Fruit fly (Drosophila melanogaster) whole organism, embryonic: Measurements from ENCODE around the gene GILT3.
A peak's percentile ranks its signal among the peaks of the same experiment; 100 is the strongest.

Source experiments
- Awh ChIP-seq: fragments of 200-800 bp; sonication (Bioruptor generic); IDR thresholded peaks from 2 replicates; pipeline ENCODE4, ENCODE4 v1.3.6; 2022; ENCODE audit warnings: missing biosample characterization, missing genetic modification characterization
- B-H2 ChIP-seq: fragments of 200-800 bp; sonication (Bioruptor generic); optimal IDR thresholded peaks from 2 replicates; lab custom pipeline; 2018; ENCODE audit warnings: missing biosample characterization, mild to moderate bottlenecking, missing genetic modification characterization
- BEAF-32 ChIP-seq: fragments of 200-800 bp; sonication (Bioruptor generic); optimal IDR thresholded peaks from 3 replicates; lab custom pipeline; 2017; ENCODE audit warnings: missing biosample characterization, missing genetic modification characterization, mild to moderate bottlenecking, moderate library complexity, missing genetic modification reagents
- Bdp1 ChIP-seq: fragments of 200-800 bp; sonication (Bioruptor generic); optimal IDR thresholded peaks from 3 replicates; lab custom pipeline; 2016; ENCODE audit warnings: missing biosample characterization, missing genetic modification characterization
- Bteb2 ChIP-seq: fragments of 200-800 bp; sonication (Bioruptor generic); optimal IDR thresholded peaks from 2 replicates; lab custom pipeline; 2016; ENCODE audit warnings: missing biosample characterization, missing genetic modification characterization
- CG10147 ChIP-seq: fragments of 200-800 bp; sonication (Bioruptor generic); optimal IDR thresholded peaks from 2 replicates; lab custom pipeline; 2019; ENCODE audit warnings: missing biosample characterization, mild to moderate bottlenecking, missing genetic modification characterization, moderate library complexity
- CG10959 ChIP-seq: fragments of 200-800 bp; sonication (Bioruptor generic); IDR thresholded peaks from 2 replicates; pipeline ENCODE4 v1.3.6; 2022; ENCODE audit warnings: missing biosample characterization, missing genetic modification characterization
- CG11093 ChIP-seq: fragments of 200-800 bp; sonication (Bioruptor generic); IDR thresholded peaks from 3 replicates; pipeline ENCODE4 v1.3.6; 2022; ENCODE audit warnings: missing biosample characterization, missing genetic modification characterization
- CG11695 ChIP-seq: fragments of 200-800 bp; sonication (Bioruptor generic); IDR thresholded peaks from 3 replicates; pipeline ENCODE4 v1.3.6; 2022; ENCODE audit warnings: missing biosample characterization, missing genetic modification characterization
- CG13424 ChIP-seq: fragments of 200-800 bp; sonication (Bioruptor generic); optimal IDR thresholded peaks from 2 replicates; lab custom pipeline; 2019; ENCODE audit warnings: missing biosample characterization, mild to moderate bottlenecking, missing genetic modification characterization, moderate library complexity
- CG15479 ChIP-seq: fragments of 200-800 bp; sonication (Bioruptor generic); optimal IDR thresholded peaks from 3 replicates; lab custom pipeline; 2019; ENCODE audit warnings: missing biosample characterization, mild to moderate bottlenecking, missing genetic modification characterization, moderate library complexity
- CG1647 ChIP-seq: fragments of 200-800 bp; sonication (Bioruptor generic); optimal IDR thresholded peaks from 3 replicates; lab custom pipeline; 2016; ENCODE audit warnings: missing biosample characterization, missing genetic modification characterization
- CG16815 ChIP-seq: fragments of 200-800 bp; sonication (Bioruptor generic); optimal IDR thresholded peaks from 3 replicates; lab custom pipeline; 2017; ENCODE audit warnings: missing biosample characterization, mild to moderate bottlenecking, missing genetic modification characterization
- CG2202 ChIP-seq: fragments of 200-800 bp; sonication (Bioruptor generic); optimal IDR thresholded peaks from 2 replicates; lab custom pipeline; 2018; ENCODE audit warnings: missing biosample characterization, mild to moderate bottlenecking, missing genetic modification characterization
- CG32532 ChIP-seq: fragments of 200-800 bp; sonication (Bioruptor generic); IDR thresholded peaks from 2 replicates; pipeline ENCODE4 v1.3.6; 2022; ENCODE audit warnings: missing biosample characterization, missing genetic modification characterization
- CG4707 ChIP-seq: fragments of 200-800 bp; sonication (Bioruptor generic); optimal IDR thresholded peaks from 2 replicates; lab custom pipeline; 2018; ENCODE audit warnings: missing biosample characterization, mild to moderate bottlenecking, missing genetic modification characterization, moderate library complexity
- CG6765 ChIP-seq: fragments of 200-800 bp; sonication (Bioruptor generic); optimal IDR thresholded peaks from 3 replicates; lab custom pipeline; 2017; ENCODE audit warnings: missing biosample characterization, mild to moderate bottlenecking, missing genetic modification characterization
- CG7271 ChIP-seq: fragments of 200-800 bp; sonication (Bioruptor generic); optimal IDR thresholded peaks from 2 replicates; lab custom pipeline; 2018; ENCODE audit warnings: missing biosample characterization, mild to moderate bottlenecking, missing genetic modification characterization, moderate library complexity
- CG7372 ChIP-seq: fragments of 200-800 bp; sonication (Bioruptor generic); IDR thresholded peaks from 2 replicates; pipeline ENCODE4 v1.3.6; 2022; ENCODE audit warnings: missing biosample characterization, missing genetic modification characterization
- CG8478 ChIP-seq: fragments of >200 bp; optimal IDR thresholded peaks from 2 replicates; lab custom pipeline; 2018
- CG9797 ChIP-seq: fragments of 200-800 bp; sonication (Bioruptor generic); optimal IDR thresholded peaks from 3 replicates; lab custom pipeline; 2018; ENCODE audit warnings: missing biosample characterization, mild to moderate bottlenecking, missing genetic modification characterization
- CG9932 ChIP-seq: fragments of 200-800 bp; sonication (Bioruptor generic); IDR thresholded peaks from 2 replicates; pipeline ENCODE4 v1.3.6; 2022; ENCODE audit warnings: missing biosample characterization, missing genetic modification characterization
- D19A ChIP-seq: fragments of 200-800 bp; optimal IDR thresholded peaks from 3 replicates; lab custom pipeline; 2019; ENCODE audit warnings: missing biosample characterization, mild to moderate bottlenecking, missing genetic modification characterization, moderate library complexity
- Dek ChIP-seq: fragments of 200-800 bp; sonication (Bioruptor generic); optimal IDR thresholded peaks from 3 replicates; lab custom pipeline; 2019; ENCODE audit warnings: missing biosample characterization, mild to moderate bottlenecking, missing genetic modification characterization, moderate library complexity
- Dll ChIP-seq: fragments of 200-800 bp; sonication (Bioruptor generic); IDR thresholded peaks from 4 replicates; pipeline ENCODE4 v1.3.6; 2022; ENCODE audit warnings: missing biosample characterization, missing genetic modification characterization; ENCODE audit not compliant: partially characterized antibody
- Elba2 ChIP-seq: fragments of 200-800 bp; sonication (Bioruptor generic); optimal IDR thresholded peaks from 3 replicates; lab custom pipeline; 2016; ENCODE audit warnings: missing biosample characterization, missing genetic modification characterization
- H15 ChIP-seq: fragments of 200-800 bp; sonication (Bioruptor generic); IDR thresholded peaks from 3 replicates; pipeline ENCODE4 v1.3.6; 2022; ENCODE audit warnings: missing biosample characterization, missing genetic modification characterization
- Hmr ChIP-seq: fragments of 200-800 bp; sonication (Bioruptor generic); optimal IDR thresholded peaks from 3 replicates; lab custom pipeline; 2017; ENCODE audit warnings: mild to moderate bottlenecking, missing biosample characterization, missing genetic modification reagents, missing genetic modification characterization
- Hr39 ChIP-seq: fragments of >200 bp; optimal IDR thresholded peaks from 2 replicates; lab custom pipeline; 2017
- MBD-R2 ChIP-seq: fragments of 200-800 bp; sonication (Bioruptor generic); IDR thresholded peaks from 2 replicates; pipeline ENCODE4 v1.3.6; 2022; ENCODE audit warnings: missing biosample characterization, missing genetic modification characterization
- Max ChIP-seq: fragments of 200-800 bp; sonication (Bioruptor generic); optimal IDR thresholded peaks from 2 replicates; lab custom pipeline; 2016; ENCODE audit warnings: missing biosample characterization, mild to moderate bottlenecking, missing genetic modification characterization
- Oli ChIP-seq: fragments of 200-800 bp; sonication (Bioruptor generic); optimal IDR thresholded peaks from 2 replicates; lab custom pipeline; 2018; ENCODE audit warnings: missing biosample characterization, mild to moderate bottlenecking, missing genetic modification characterization, moderate library complexity
- Poxn ChIP-seq: fragments of 200-800 bp; sonication (Bioruptor generic); IDR thresholded peaks from 2 replicates; pipeline ENCODE4 v1.3.6; 2022; ENCODE audit warnings: missing biosample characterization, missing genetic modification characterization
- ase ChIP-seq: fragments of 200-800 bp; sonication (Bioruptor generic); IDR thresholded peaks from 3 replicates; pipeline ENCODE4 v1.3.6; 2022; ENCODE audit warnings: missing biosample characterization, missing genetic modification characterization
- ci ChIP-seq: fragments of 200-800 bp; sonication (Bioruptor generic); IDR thresholded peaks from 3 replicates; pipeline ENCODE4 v1.3.6; 2022; ENCODE audit warnings: missing biosample characterization, missing genetic modification characterization
- dm ChIP-seq: fragments of 200-800 bp; sonication (Bioruptor generic); optimal IDR thresholded peaks from 3 replicates; lab custom pipeline; 2016; ENCODE audit warnings: missing biosample characterization, missing genetic modification characterization
- fd96Cb ChIP-seq: fragments of 200-800 bp; sonication (Bioruptor generic); optimal IDR thresholded peaks from 2 replicates; lab custom pipeline; 2018; ENCODE audit warnings: missing biosample characterization, mild to moderate bottlenecking, missing genetic modification characterization, moderate library complexity
- gsb-n ChIP-seq: fragments of 200-800 bp; sonication (Bioruptor generic); optimal IDR thresholded peaks from 3 replicates; lab custom pipeline; 2018; ENCODE audit warnings: missing biosample characterization, mild to moderate bottlenecking, missing genetic modification characterization
- ind ChIP-seq: fragments of 200-800 bp; sonication (Bioruptor generic); optimal IDR thresholded peaks from 3 replicates; lab custom pipeline; 2016; ENCODE audit warnings: missing biosample characterization, missing genetic modification characterization
- kay ChIP-seq: fragments of 200-800 bp; sonication (Bioruptor generic); optimal IDR thresholded peaks from 2 replicates; lab custom pipeline; 2016; ENCODE audit warnings: missing biosample characterization, missing genetic modification characterization
- nom ChIP-seq: fragments of 200-800 bp; sonication (Bioruptor generic); optimal IDR thresholded peaks from 2 replicates; lab custom pipeline; 2017; ENCODE audit warnings: missing biosample characterization, missing genetic modification characterization, mild to moderate bottlenecking, moderate library complexity, missing genetic modification reagents
- org-1 ChIP-seq: fragments of 200-800 bp; sonication (Bioruptor generic); optimal IDR thresholded peaks from 2 replicates; lab custom pipeline; 2017; ENCODE audit warnings: missing biosample characterization, missing genetic modification characterization
- pita ChIP-seq: fragments of 200-800 bp; sonication (Bioruptor generic); optimal IDR thresholded peaks from 2 replicates; lab custom pipeline; 2017; ENCODE audit warnings: missing biosample characterization, mild to moderate bottlenecking, missing genetic modification characterization
- sens-2 ChIP-seq: fragments of 200-800 bp; sonication (Bioruptor generic); IDR thresholded peaks from 2 replicates; pipeline ENCODE4 v1.3.6; 2022; ENCODE audit warnings: missing biosample characterization, missing genetic modification characterization
- slp2 ChIP-seq: fragments of 200-800 bp; sonication (Bioruptor generic); optimal IDR thresholded peaks from 2 replicates; lab custom pipeline; 2016; ENCODE audit warnings: missing biosample characterization, missing genetic modification characterization
- sna ChIP-seq: fragments of 200-800 bp; sonication (Bioruptor generic); IDR thresholded peaks from 2 replicates; pipeline ENCODE4 v1.3.6; 2022; ENCODE audit warnings: missing biosample characterization, missing genetic modification characterization; ENCODE audit not compliant: partially characterized antibody
- sr ChIP-seq: fragments of 200-800 bp; sonication (Bioruptor generic); IDR thresholded peaks from 3 replicates; pipeline ENCODE4 v1.3.6; 2022; ENCODE audit warnings: missing biosample characterization, missing genetic modification characterization
- vvl ChIP-seq: fragments of 200-800 bp; sonication (Bioruptor generic); IDR thresholded peaks from 2 replicates; pipeline ENCODE4 v1.3.6; 2022; ENCODE audit warnings: missing biosample characterization, missing genetic modification characterization
- wdn ChIP-seq: fragments of 200-800 bp; sonication (Bioruptor generic); IDR thresholded peaks from 2 replicates; pipeline ENCODE4 v1.3.6; 2022; ENCODE audit warnings: missing biosample characterization, missing genetic modification characterization
- z ChIP-seq: fragments of 200-800 bp; sonication (Bioruptor generic); IDR thresholded peaks from 3 replicates; pipeline ENCODE4 v1.3.6; 2022; ENCODE audit warnings: missing biosample characterization, missing genetic modification characterization

Gene GILT3

DNA sequence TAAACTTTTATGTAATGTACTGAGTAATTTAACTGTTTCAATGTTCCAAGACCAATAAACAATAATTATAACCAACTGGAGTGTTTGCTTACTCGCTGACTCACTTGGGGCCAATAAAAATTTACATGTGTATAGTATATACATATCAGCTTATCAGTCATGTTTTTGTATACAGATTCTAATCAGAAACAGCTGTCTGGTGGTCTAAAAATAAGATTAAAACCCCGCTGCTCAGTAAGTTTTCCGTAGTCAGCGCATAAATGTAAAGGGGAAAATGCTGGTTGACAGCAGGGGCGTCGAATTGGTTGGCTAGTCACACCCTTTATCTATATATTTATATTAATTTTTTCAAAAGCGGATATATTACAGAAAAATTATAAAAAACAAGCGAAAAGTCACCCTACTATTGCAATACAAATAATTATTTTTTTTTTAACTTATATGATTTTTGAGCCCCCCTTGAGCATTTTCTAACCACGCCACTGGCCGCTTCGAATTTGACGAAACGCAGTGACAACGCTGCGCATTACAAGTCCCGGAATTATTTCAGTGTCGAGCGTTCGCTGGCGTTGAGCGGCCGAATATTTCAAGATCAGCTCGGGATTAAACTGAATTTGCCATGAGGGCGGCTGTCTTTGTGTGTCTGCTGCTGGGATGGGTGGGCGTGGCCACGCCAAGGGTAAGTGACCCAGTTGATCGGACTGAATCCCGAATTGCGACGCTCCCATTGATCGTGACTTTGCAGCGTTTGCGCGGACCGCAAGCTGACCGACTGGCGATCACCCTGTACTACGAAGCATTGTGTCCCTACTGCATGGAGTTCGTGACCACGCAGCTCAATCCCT is 1.4 kb downstream of the GILT3 start, which contains the start of gene GILT2 (continued):
- TF ChIP-seq CG9797: peak; percentile 11
- peak; percentile 85 for TF ChIP-seq CG2202 (tag; lab: Kevin White, UChicago)
- TF ChIP-seq Elba2 (GFP tag; lab: Kevin White, UChicago): peak; percentile 24
- peak; percentile 92 for TF ChIP-seq Oli (tag; lab: Kevin White, UChicago)
- TF ChIP-seq Bdp1 (GFP tag; lab: Kevin White, UChicago): peak; percentile 49
- TF ChIP-seq gsb-n: peak; percentile 86
- TF ChIP-seq Hr39: no peak
- TF ChIP-seq CG11695 (GFP tag; lab: Robert Waterston, UW): peak; percentile 90
- TF ChIP-seq slp2 (GFP tag; lab: Kevin White, UChicago): no peak
- TF ChIP-seq Hmr (GFP tag; lab: Kevin White, UChicago): peak; percentile 87
- peak; percentile 44 for TF ChIP-seq Bteb2 (GFP tag; lab: Kevin White, UChicago)
- peak; percentile 95 for TF ChIP-seq CG13424 (tag; lab: Kevin White, UChicago)
- TF ChIP-seq kay (GFP tag; lab: Kevin White, UChicago): peak; percentile 76
- peak; percentile 36; the same call in 1 of the 3 replicates for TF ChIP-seq z (GFP tag; lab: Robert Waterston, UW)
- peak; percentile 79 for TF ChIP-seq org-1 (GFP tag; lab: Kevin White, UChicago)
- peak; percentile 39 for TF ChIP-seq nom
- TF ChIP-seq CG9932 (GFP tag; lab: Robert Waterston, UW): peak; percentile 83
- TF ChIP-seq wdn (GFP tag; lab: Robert Waterston, UW): peak; percentile 79
- TF ChIP-seq CG7372 (GFP tag; lab: Robert Waterston, UW): peak; percentile 80
- TF ChIP-seq H15 (GFP tag; lab: Robert Waterston, UW): peak; percentile 86
- peak; percentile 50; the same call in 2 of the 3 replicates for TF ChIP-seq sr (GFP tag; lab: Robert Waterston, UW)
- peak; percentile 84 for TF ChIP-seq CG11093 (GFP tag; lab: Robert Waterston, UW)
- peak; percentile 57 for TF ChIP-seq CG4707 (GFP tag; lab: Kevin White, UChicago)
- TF ChIP-seq ase (GFP tag; lab: Robert Waterston, UW): peak; percentile 82
- peak; percentile 90 for TF ChIP-seq ind (GFP tag; lab: Kevin White, UChicago)
- peak; percentile 88 for TF ChIP-seq CG6765 (GFP tag; lab: Kevin White, UChicago)
- peak; percentile 89 for TF ChIP-seq CG10959 (GFP tag; lab: Robert Waterston, UW)
- TF ChIP-seq Poxn (GFP tag; lab: Robert Waterston, UW): peak; percentile 50; the same call in 1 of the 2 replicates
- no peak for TF ChIP-seq Dll (GFP tag; lab: Robert Waterston, UW)
- TF ChIP-seq CG1647 (GFP tag; lab: Kevin White, UChicago): peak; percentile 9
- TF ChIP-seq sens-2 (GFP tag; lab: Robert Waterston, UW): peak; percentile 76
- TF ChIP-seq sna (GFP tag; lab: Robert Waterston, UW): no peak
- no peak for TF ChIP-seq pita (GFP tag; lab: Kevin White, UChicago)
- TF ChIP-seq CG32532 (GFP tag; lab: Robert Waterston, UW): peak; percentile 89
- peak; percentile 87 for TF ChIP-seq CG7271 (tag; lab: Kevin White, UChicago)
- TF ChIP-seq vvl: peak; percentile 97
- TF ChIP-seq dm (GFP tag; lab: Kevin White, UChicago): peak; percentile 28
- peak; percentile 94 for TF ChIP-seq ci (GFP tag; lab: Robert Waterston, UW)
- TF ChIP-seq Max (GFP tag; lab: Kevin White, UChicago): peak; percentile 90
- TF ChIP-seq fd96Cb (tag; lab: Kevin White, UChicago): peak; percentile 93
- peak; percentile 91 for TF ChIP-seq Awh
- peak; percentile 74 for TF ChIP-seq MBD-R2
- no peak for TF ChIP-seq CG15479 (GFP tag; lab: Kevin White, UChicago)
- TF ChIP-seq Dek (tag; lab: Kevin White, UChicago): peak; percentile 88
- peak; percentile 1 for TF ChIP-seq BEAF-32 (GFP tag; lab: Kevin White, UChicago)
- TF ChIP-seq CG16815 (GFP tag; lab: Kevin White, UChicago): peak; percentile 74
- TF ChIP-seq B-H2 (GFP tag; lab: Kevin White, UChicago): peak; percentile 87
- TF ChIP-seq D19A (tag; lab: Kevin White, UChicago): peak; percentile 91
- peak; percentile 90 for TF ChIP-seq CG10147 (GFP tag; lab: Kevin White, UChicago)
- no peak for TF ChIP-seq CG8478
